Fruit fly (Drosophila melanogaster): Measurements from ENCODE around the gene Sgp.

Gene Sgp

DNA sequence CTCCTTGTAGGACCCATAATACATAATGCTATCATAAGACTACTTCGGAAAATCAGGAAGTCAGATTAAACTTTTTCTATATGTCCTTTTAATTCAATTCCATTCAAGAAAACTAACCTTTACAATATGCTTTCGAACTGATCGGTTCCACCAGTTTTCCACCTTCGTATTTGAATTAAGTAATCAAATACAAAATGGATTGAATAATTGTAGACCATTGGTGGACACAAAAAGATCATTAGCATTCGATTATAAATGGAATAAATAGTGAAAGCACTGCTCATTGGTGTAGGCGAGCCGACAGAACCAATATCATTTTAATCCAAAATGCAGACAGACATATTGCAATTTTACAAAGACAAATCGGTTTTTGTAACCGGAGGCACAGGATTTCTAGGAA is at the start of gene Sgp:
Gene Sgp (plus strand): TSS at position 301 of the 400 bp plus-strand sequence.
- TF ChIP-seq CG15710 (tag; optimal IDR thresholded peaks at IDR 0.05): no peak
- no peak for TF ChIP-seq CG14655 (GFP tag; optimal IDR thresholded peaks at IDR 0.05)
- no peak for TF ChIP-seq CG9948 (tag; optimal IDR thresholded peaks at IDR 0.05)
- TF ChIP-seq CG4496 (GFP tag; IDR thresholded peaks at IDR 0.05): no peak
- TF ChIP-seq CG8301 (tag; optimal IDR thresholded peaks at IDR 0.05): no peak
- no peak for TF ChIP-seq CG32121 (GFP tag; IDR thresholded peaks at IDR 0.05)
- TF ChIP-seq D1 (tag; optimal IDR thresholded peaks at IDR 0.05): no peak

DNA sequence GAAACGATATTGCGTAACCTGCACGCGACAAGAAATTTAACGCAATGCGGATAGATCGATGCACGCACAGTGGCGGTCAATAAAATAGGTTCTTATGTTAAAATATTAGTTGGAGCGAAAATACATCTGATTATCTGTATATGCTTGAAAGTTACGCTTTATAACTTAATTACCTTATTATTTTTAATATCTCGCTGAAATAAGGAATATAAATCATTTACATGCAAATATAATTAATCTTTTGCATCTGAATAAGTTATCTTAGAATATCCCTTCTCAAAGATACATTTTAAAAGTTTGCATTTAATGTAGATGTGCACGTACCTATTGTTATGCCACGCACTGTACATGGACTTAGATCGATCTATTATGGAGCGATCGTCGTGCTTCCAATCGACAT is 47.8 kb upstream of the Sgp start:
- TF ChIP-seq CG9948 (tag; optimal IDR thresholded peaks at IDR 0.05) (peak; percentile 84), gl (tag; optimal IDR thresholded peaks at IDR 0.05) (no peak), EcR (GFP tag; optimal IDR thresholded peaks at IDR 0.05) (peak; percentile 3), CG13204 (GFP tag; optimal IDR thresholded peaks at IDR 0.05) (no peak), CG17806 (tag; optimal IDR thresholded peaks at IDR 0.05) (peak; percentile 69), fd96Ca (GFP tag; IDR thresholded peaks at IDR 0.05) (no peak), Pif1B (GFP tag; optimal IDR thresholded peaks at IDR 0.05) (peak; percentile 36), CG15710 (tag; optimal IDR thresholded peaks at IDR 0.05) (peak; percentile 71), CG14655 (GFP tag; optimal IDR thresholded peaks at IDR 0.05) (peak; percentile 86), CG34367 (tag; optimal IDR thresholded peaks at IDR 0.05) (peak; percentile 66), CG8301 (tag; optimal IDR thresholded peaks at IDR 0.05) (peak; percentile 85), Pif1A (GFP tag; optimal IDR thresholded peaks at IDR 0.05) (peak; percentile 62), CG8159 (tag; optimal IDR thresholded peaks at IDR 0.05) (peak; percentile 76), CG32121 (GFP tag; IDR thresholded peaks at IDR 0.05) (peak; percentile 52; the same call in 1 of the 2 replicates), D1 (tag; optimal IDR thresholded peaks at IDR 0.05) (peak; percentile 70), Ets98B (GFP tag; IDR thresholded peaks at IDR 0.05) (no peak), CG10348 (GFP tag; IDR thresholded peaks at IDR 0.05) (no peak), CG12605 (GFP tag; IDR thresholded peaks at IDR 0.05) (0 out of 2 replicates have a peak, but pooled peaks have one; percentile 20), rn (GFP tag; IDR thresholded peaks at IDR 0.05) (no peak), Snoo (tag; optimal IDR thresholded peaks at IDR 0.05) (peak; percentile 31), CG4496 (GFP tag; IDR thresholded peaks at IDR 0.05) (0 out of 3 replicates have a peak, but pooled peaks have one; percentile 33)

DNA sequence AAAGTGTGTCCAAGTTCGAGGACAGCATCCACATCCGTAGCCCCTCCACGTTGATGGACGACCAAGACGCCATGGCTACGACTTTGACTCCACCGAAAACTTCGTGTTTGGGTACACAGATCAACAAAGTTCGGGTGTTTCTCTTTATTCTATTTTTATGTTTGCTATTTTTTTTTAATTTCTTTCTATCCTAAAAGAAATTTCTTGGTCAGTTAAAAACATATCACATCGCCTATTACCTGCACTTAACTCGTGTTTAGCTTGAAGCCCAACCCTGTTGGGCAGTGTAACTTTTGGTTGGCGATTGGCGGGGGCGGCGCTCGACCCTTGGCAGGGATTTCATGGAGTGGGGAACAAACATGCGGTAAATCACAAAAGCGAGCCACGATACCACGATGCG is 46.0 kb upstream of the Sgp start:
- TF ChIP-seq CG8159 (tag; optimal IDR thresholded peaks at IDR 0.05) (peak; percentile 88), CG15710 (tag; optimal IDR thresholded peaks at IDR 0.05) (peak; percentile 79), rn (GFP tag; IDR thresholded peaks at IDR 0.05) (peak; percentile 45; the same call in 1 of the 2 replicates), CG8301 (tag; optimal IDR thresholded peaks at IDR 0.05) (peak; percentile 77), CG13204 (GFP tag; optimal IDR thresholded peaks at IDR 0.05) (peak; percentile 75), CG9948 (tag; optimal IDR thresholded peaks at IDR 0.05) (peak; percentile 80), CG14655 (GFP tag; optimal IDR thresholded peaks at IDR 0.05) (peak; percentile 82), Snoo (tag; optimal IDR thresholded peaks at IDR 0.05) (peak; percentile 73), gl (tag; optimal IDR thresholded peaks at IDR 0.05) (peak; percentile 65), EcR (GFP tag; optimal IDR thresholded peaks at IDR 0.05) (peak; percentile 32), CG17806 (tag; optimal IDR thresholded peaks at IDR 0.05) (peak; percentile 88), CG10348 (GFP tag; IDR thresholded peaks at IDR 0.05) (no peak), Ets98B (GFP tag; IDR thresholded peaks at IDR 0.05) (peak; percentile 74), Pif1A (GFP tag; optimal IDR thresholded peaks at IDR 0.05) (peak; percentile 76), CG32121 (GFP tag; IDR thresholded peaks at IDR 0.05) (peak; percentile 30; the same call in 1 of the 2 replicates), CG12605 (GFP tag; IDR thresholded peaks at IDR 0.05) (peak; percentile 56), CG34367 (tag; optimal IDR thresholded peaks at IDR 0.05) (peak; percentile 64), CG4496 (GFP tag; IDR thresholded peaks at IDR 0.05) (peak; percentile 81), Pif1B (GFP tag; optimal IDR thresholded peaks at IDR 0.05) (peak; percentile 80), D1 (tag; optimal IDR thresholded peaks at IDR 0.05) (peak; percentile 51), fd96Ca (GFP tag; IDR thresholded peaks at IDR 0.05) (peak; percentile 73)

DNA sequence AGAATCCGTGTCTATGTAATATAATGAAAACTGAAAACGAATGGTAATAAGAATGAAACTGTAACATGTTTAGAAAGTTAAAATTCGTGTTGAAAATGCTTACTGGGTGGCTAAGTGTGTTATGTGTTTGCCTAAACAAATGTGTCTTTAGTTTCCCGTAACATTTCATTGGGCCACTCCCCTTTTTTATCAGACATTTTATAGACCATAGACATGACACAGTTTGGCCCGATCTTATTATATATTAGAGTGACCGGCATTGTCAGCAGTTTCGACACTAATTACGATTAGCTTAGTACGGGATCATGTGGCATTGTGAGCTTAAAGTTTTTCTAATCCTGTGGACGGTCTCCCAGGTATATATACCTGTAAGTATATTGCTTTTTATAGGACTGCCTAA is 42.4 kb upstream of the Sgp start, which contains the start of gene CheA29a:
Gene CheA29a (plus strand): TSS at position 301 of the 400 bp plus-strand sequence.
- TF ChIP-seq CG12605 (GFP tag; IDR thresholded peaks at IDR 0.05): no peak
- TF ChIP-seq gl (tag; optimal IDR thresholded peaks at IDR 0.05): no peak
- TF ChIP-seq CG10348 (GFP tag; IDR thresholded peaks at IDR 0.05): no peak
- TF ChIP-seq Pif1A (GFP tag; optimal IDR thresholded peaks at IDR 0.05): no peak

DNA sequence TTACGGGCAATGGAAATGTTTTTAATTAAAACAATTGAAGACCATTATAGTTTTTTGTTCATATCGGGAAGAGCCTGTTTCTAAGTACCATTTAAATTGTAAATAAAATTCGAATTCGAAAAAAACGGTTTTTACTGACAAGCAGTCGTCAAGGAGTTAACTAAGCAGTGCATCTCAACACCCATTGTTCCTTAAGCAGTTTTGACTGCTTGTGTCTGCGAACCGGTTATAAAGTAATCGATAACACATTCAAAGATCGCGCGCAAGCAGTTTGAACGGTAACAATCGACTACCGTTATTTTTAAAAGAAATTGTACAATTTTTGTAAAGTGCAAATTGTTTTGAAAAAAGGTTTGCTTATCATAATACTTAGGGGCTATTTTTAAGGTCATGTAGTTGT is 41.5 kb upstream of the Sgp start:
- TF ChIP-seq CG13204 (GFP tag; optimal IDR thresholded peaks at IDR 0.05): no peak
- TF ChIP-seq D1 (tag; optimal IDR thresholded peaks at IDR 0.05): no peak
- TF ChIP-seq CG8301 (tag; optimal IDR thresholded peaks at IDR 0.05): no peak
- TF ChIP-seq CG9948 (tag; optimal IDR thresholded peaks at IDR 0.05): no peak
- no peak for TF ChIP-seq fd96Ca (GFP tag; IDR thresholded peaks at IDR 0.05)
- no peak for TF ChIP-seq EcR (GFP tag; optimal IDR thresholded peaks at IDR 0.05)
- TF ChIP-seq CG34367 (tag; optimal IDR thresholded peaks at IDR 0.05): no peak
- TF ChIP-seq Ets98B (GFP tag; IDR thresholded peaks at IDR 0.05): no peak
- TF ChIP-seq CG14655 (GFP tag; optimal IDR thresholded peaks at IDR 0.05): no peak
- TF ChIP-seq CG15710 (tag; optimal IDR thresholded peaks at IDR 0.05): no peak
- TF ChIP-seq Snoo (tag; optimal IDR thresholded peaks at IDR 0.05): no peak
- no peak for TF ChIP-seq Pif1B (GFP tag; optimal IDR thresholded peaks at IDR 0.05)
- no peak for TF ChIP-seq CG4496 (GFP tag; IDR thresholded peaks at IDR 0.05)
- TF ChIP-seq CG8159 (tag; optimal IDR thresholded peaks at IDR 0.05): no peak
- no peak for TF ChIP-seq CG12605 (GFP tag; IDR thresholded peaks at IDR 0.05)
- no peak for TF ChIP-seq gl (tag; optimal IDR thresholded peaks at IDR 0.05)

DNA sequence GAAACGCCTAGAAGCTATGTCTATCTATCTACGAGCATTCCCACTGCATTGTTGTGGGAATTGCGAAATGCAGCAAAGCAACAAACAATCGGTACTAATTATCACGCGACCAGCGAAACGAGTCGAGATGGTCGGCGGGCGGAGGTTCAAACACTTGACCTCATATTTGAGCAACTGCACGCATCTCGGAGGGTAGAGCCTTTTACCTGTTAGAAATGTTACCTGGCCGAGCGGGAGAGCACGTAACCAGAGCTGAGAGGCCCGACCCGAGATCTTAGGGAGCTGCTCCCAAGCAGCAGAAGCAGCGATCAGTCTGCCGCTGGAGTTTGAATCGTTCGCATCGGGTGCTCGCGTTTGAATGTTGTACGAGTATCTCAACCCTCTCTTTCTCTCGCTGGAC is 41.1 kb upstream of the Sgp start:
- TF ChIP-seq Pif1B (GFP tag; optimal IDR thresholded peaks at IDR 0.05) (no peak), CG17806 (tag; optimal IDR thresholded peaks at IDR 0.05) (no peak), Snoo (tag; optimal IDR thresholded peaks at IDR 0.05) (no peak), rn (GFP tag; IDR thresholded peaks at IDR 0.05) (no peak), CG9948 (tag; optimal IDR thresholded peaks at IDR 0.05) (no peak), D1 (tag; optimal IDR thresholded peaks at IDR 0.05) (no peak), CG10348 (GFP tag; IDR thresholded peaks at IDR 0.05) (no peak), Ets98B (GFP tag; IDR thresholded peaks at IDR 0.05) (no peak), EcR (GFP tag; optimal IDR thresholded peaks at IDR 0.05) (no peak), CG12605 (GFP tag; IDR thresholded peaks at IDR 0.05) (no peak), CG8301 (tag; optimal IDR thresholded peaks at IDR 0.05) (no peak)
